Worm (Caenorhabditis elegans) whole organism, L2 larva: ENCODE data around the gene D2045.8.
A peak's percentile ranks its signal among the peaks of the same experiment; 100 is the strongest.

ENCODE experiments used
- C34F6.9 ChIP-seq: fragments of 150-350 bp; optimal IDR thresholded peaks from 2 replicates; lab custom pipeline; 2014; ENCODE audit warnings: missing biosample characterization, missing genetic modification characterization
- Y55F3AM.14 ChIP-seq: fragments of 200-800 bp; sonication (Bioruptor generic); optimal IDR thresholded peaks from 2 replicates; lab custom pipeline; 2018; ENCODE audit warnings: mild to moderate bottlenecking, missing genetic modification characterization, missing compliant biosample characterization
- ZK546.5 ChIP-seq: sonication (generic microtip); optimal IDR thresholded peaks from 2 replicates; lab custom pipeline; 2017; ENCODE audit warnings: missing biosample characterization, missing genetic modification characterization
- aly-2 ChIP-seq: fragments of 150-350 bp; optimal IDR thresholded peaks from 2 replicates; lab custom pipeline; 2014; ENCODE audit warnings: missing biosample characterization, missing genetic modification characterization
- ama-1 ChIP-seq: fragments of 150-350 bp; optimal IDR thresholded peaks from 2 replicates; lab custom pipeline; 2018; ENCODE audit warnings: inconsistent platforms
- blmp-1 ChIP-seq: sonication (generic microtip); optimal IDR thresholded peaks from 2 replicates; lab custom pipeline; 2017; ENCODE audit warnings: missing genetic modification characterization, mild to moderate bottlenecking, missing compliant biosample characterization, antibody characterized with exemption, moderate library complexity; ENCODE audit not compliant: insufficient read depth
- ceh-16 ChIP-seq: fragments of 150-350 bp; optimal IDR thresholded peaks from 2 replicates; lab custom pipeline; 2014; ENCODE audit warnings: missing biosample characterization, missing genetic modification characterization
- crh-2 ChIP-seq: sonication (generic microtip); optimal IDR thresholded peaks from 2 replicates; lab custom pipeline; 2017; ENCODE audit warnings: missing biosample characterization, missing genetic modification characterization
- dmd-4 ChIP-seq: sonication (generic microtip); optimal IDR thresholded peaks from 2 replicates; lab custom pipeline; 2017; ENCODE audit warnings: missing biosample characterization, missing genetic modification characterization
- egl-27 ChIP-seq: sonication (generic microtip); optimal IDR thresholded peaks from 3 replicates; lab custom pipeline; 2017; ENCODE audit warnings: missing biosample characterization, missing genetic modification reagents, missing genetic modification characterization
- elt-1 ChIP-seq: fragments of 150-350 bp; optimal IDR thresholded peaks from 2 replicates; lab custom pipeline; 2014; ENCODE audit warnings: missing biosample characterization, missing genetic modification characterization
- elt-3 ChIP-seq: sonication (generic microtip); optimal IDR thresholded peaks from 2 replicates; lab custom pipeline; 2017; ENCODE audit warnings: missing biosample characterization, missing genetic modification characterization
- fos-1 ChIP-seq: fragments of 150-350 bp; optimal IDR thresholded peaks from 2 replicates; lab custom pipeline; 2014; ENCODE audit warnings: missing biosample characterization, missing genetic modification characterization
- lin-11 ChIP-seq: fragments of 150-350 bp; sonication (generic microtip); optimal IDR thresholded peaks from 2 replicates; lab custom pipeline; 2014; ENCODE audit warnings: missing biosample characterization, missing genetic modification characterization, inconsistent platforms, mixed read lengths
- lin-13 ChIP-seq: fragments of 150-350 bp; optimal IDR thresholded peaks from 2 replicates; lab custom pipeline; 2014; ENCODE audit warnings: missing biosample characterization, missing genetic modification reagents, missing genetic modification characterization
- mdl-1 ChIP-seq, 2 experiments: fragments of 150-350 bp in 1 of 2; sonication (generic microtip) in 1 of 2; optimal IDR thresholded peaks; 2 replicates each; lab custom pipeline; 2017; ENCODE audit warnings: missing biosample characterization in 2 of 2, missing genetic modification characterization in 2 of 2
- nhr-10 ChIP-seq: sonication (generic microtip); optimal IDR thresholded peaks from 2 replicates; lab custom pipeline; 2017; ENCODE audit warnings: missing biosample characterization, missing genetic modification characterization
- nhr-11 ChIP-seq: fragments of 150-350 bp; optimal IDR thresholded peaks from 2 replicates; lab custom pipeline; 2014; ENCODE audit warnings: missing biosample characterization, missing genetic modification characterization
- nhr-12 ChIP-seq: fragments of 150-350 bp; optimal IDR thresholded peaks from 2 replicates; lab custom pipeline; 2014; ENCODE audit warnings: missing biosample characterization, missing genetic modification characterization
- nhr-129 ChIP-seq: fragments of 150-350 bp; optimal IDR thresholded peaks from 2 replicates; lab custom pipeline; 2014; ENCODE audit warnings: missing biosample characterization, missing genetic modification characterization
- nhr-21 ChIP-seq: fragments of 150-350 bp; optimal IDR thresholded peaks from 2 replicates; lab custom pipeline; 2014; ENCODE audit warnings: missing biosample characterization, missing genetic modification characterization
- nhr-23 ChIP-seq: fragments of 150-350 bp; optimal IDR thresholded peaks from 2 replicates; lab custom pipeline; 2014; ENCODE audit warnings: missing biosample characterization, missing genetic modification reagents, missing genetic modification characterization
- nhr-25 ChIP-seq: fragments of 150-350 bp; sonication (generic microtip); optimal IDR thresholded peaks from 3 replicates; lab custom pipeline; 2014; ENCODE audit warnings: missing biosample characterization, missing genetic modification characterization
- nhr-6 ChIP-seq: fragments of 150-350 bp; optimal IDR thresholded peaks from 2 replicates; lab custom pipeline; 2014; ENCODE audit warnings: missing biosample characterization, missing genetic modification characterization
- nhr-77 ChIP-seq: fragments of 150-350 bp; optimal IDR thresholded peaks from 2 replicates; lab custom pipeline; 2014; ENCODE audit warnings: missing biosample characterization, missing genetic modification characterization
- peb-1 ChIP-seq: fragments of 150-350 bp; optimal IDR thresholded peaks from 2 replicates; lab custom pipeline; 2014; ENCODE audit warnings: missing biosample characterization, missing genetic modification characterization
- skn-1 ChIP-seq: sonication (generic microtip); optimal IDR thresholded peaks from 2 replicates; lab custom pipeline; 2017; ENCODE audit warnings: missing biosample characterization, missing genetic modification characterization
- sma-3 ChIP-seq: sonication (generic microtip); optimal IDR thresholded peaks from 2 replicates; lab custom pipeline; 2016; ENCODE audit warnings: missing genetic modification reagents, missing genetic modification characterization, missing compliant biosample characterization
- sma-9 ChIP-seq, 2 experiments: fragments of 150-350 bp in 1 of 2; sonication (generic microtip) in 1 of 2; optimal IDR thresholded peaks; 2 replicates each; lab custom pipeline; 2014 to 2016; ENCODE audit warnings: missing genetic modification characterization in 2 of 2, mild to moderate bottlenecking in 1 of 2, missing biosample characterization in 1 of 2, missing compliant biosample characterization in 1 of 2, missing genetic modification reagents in 1 of 2, moderate library complexity in 1 of 2
- unc-55 ChIP-seq: fragments of 150-350 bp; sonication (generic microtip); optimal IDR thresholded peaks from 3 replicates; lab custom pipeline; 2014; ENCODE audit warnings: missing biosample characterization, missing genetic modification reagents, missing genetic modification characterization
- unc-62 ChIP-seq: fragments of 150-350 bp; optimal IDR thresholded peaks from 2 replicates; lab custom pipeline; 2014; ENCODE audit warnings: missing biosample characterization, missing genetic modification reagents, missing genetic modification characterization
- ztf-1 ChIP-seq: fragments of 200-800 bp; sonication (Bioruptor generic); conservative IDR thresholded peaks from 2 replicates; pipeline ENCODE4 v1.3.6; 2022; ENCODE audit warnings: missing genetic modification characterization, missing compliant biosample characterization
- ztf-4 ChIP-seq: fragments of 150-350 bp; optimal IDR thresholded peaks from 2 replicates; lab custom pipeline; 2014; ENCODE audit warnings: missing biosample characterization, missing genetic modification characterization

D2045.8 gene

ce11 chrIII:10470927-10471326 lies 11.2 kb upstream of the D2045.8 start, which contains the start of gene cul-1:
Gene cul-1, plus strand, starts transcription at chrIII:10471237.
- TF ChIP-seq nhr-129 (tag; lab: Kevin White, UChicago) = peak; percentile 47
- peak; percentile 53 for TF ChIP-seq C34F6.9 (tag; lab: Kevin White, UChicago)
- peak; percentile 40 for TF ChIP-seq unc-55
- TF ChIP-seq Y55F3AM.14 (GFP tag; lab: Kevin White, UChicago) = no peak
- peak; percentile 74 for TF ChIP-seq skn-1 (tag; lab: Kevin White, UChicago)

ce11 chrIII:10474945-10475344 lies 7.1 kb upstream of the D2045.8 start, which contains the start of gene D2045.9:
Gene D2045.9, plus strand, starts transcription at chrIII:10475245.
- no peak for TF ChIP-seq mdl-1 (tag; optimal IDR thresholded peaks at IDR 0.05; lab: Kevin White, UChicago)
- no peak for TF ChIP-seq nhr-23 (tag; lab: Kevin White, UChicago)
- TF ChIP-seq ama-1 (lab: Kevin White, UChicago) = no peak
- TF ChIP-seq ceh-16 (tag; lab: Kevin White, UChicago) = no peak
- no peak for TF ChIP-seq nhr-25 (tag; lab: Kevin White, UChicago)
- TF ChIP-seq lin-11 = no peak
- no peak for TF ChIP-seq unc-55
- no peak for TF ChIP-seq unc-62 (GFP tag; lab: Kevin White, UChicago)
- no peak for TF ChIP-seq ztf-1 (GFP tag; lab: Robert Waterston, UW)
- TF ChIP-seq, all 48 proteins: peak for 0

- TF ChIP-seq sma-3 = no peak
- no peak for TF ChIP-seq ztf-4 (tag; lab: Kevin White, UChicago)
- TF ChIP-seq crh-2 (tag; lab: Kevin White, UChicago) = no peak
Observed at ce11 chrIII:10479180-10479579, 2.9 kb upstream of the D2045.8 start, which contains the start of gene D2045.7. Gene D2045.7, plus strand, starts transcription at chrIII:10479480.

- TF ChIP-seq aly-2 (no peak), skn-1 (tag; lab: Kevin White, UChicago) (peak; percentile 63), ztf-1 (GFP tag; lab: Robert Waterston, UW) (no peak)
Observed at ce11 chrIII:10481497-10481896, 591 bp upstream of the D2045.8 start.

- TF ChIP-seq crh-2 (tag; lab: Kevin White, UChicago) = peak; percentile 57
- peak; percentile 35 for TF ChIP-seq nhr-21
- no peak for TF ChIP-seq nhr-12 (tag; lab: Kevin White, UChicago)
- TF ChIP-seq ZK546.5 (tag; lab: Kevin White, UChicago) = no peak
- no peak for TF ChIP-seq ztf-1 (GFP tag; lab: Robert Waterston, UW)
- TF ChIP-seq sma-3 = peak; percentile 56
Observed at ce11 chrIII:10486455-10486854, 4.4 kb downstream of the D2045.8 start.

ce11 chrIII:10488052-10488451 lies 6.0 kb downstream of the D2045.8 start, which contains the start of gene ptr-25:
Gene ptr-25, plus strand, starts transcription at chrIII:10488124.
- TF ChIP-seq nhr-129 (tag; lab: Kevin White, UChicago) = no peak
- TF ChIP-seq nhr-11 (tag; lab: Kevin White, UChicago) = no peak
- no peak for TF ChIP-seq nhr-21
- TF ChIP-seq egl-27 (tag; lab: Kevin White, UChicago) = no peak
- TF ChIP-seq peb-1 (tag; lab: Kevin White, UChicago) = no peak
- TF ChIP-seq sma-9 (GFP tag; optimal IDR thresholded peaks at IDR 0.05; lab: Kevin White, UChicago) = no peak
- TF ChIP-seq sma-9 (tag; optimal IDR thresholded peaks at IDR 0.05; lab: Kevin White, UChicago) = no peak
- TF ChIP-seq sma-3 = no peak
- no peak for TF ChIP-seq ama-1 (lab: Kevin White, UChicago)
- TF ChIP-seq lin-11 = no peak
- no peak for TF ChIP-seq ztf-4 (tag; lab: Kevin White, UChicago)
- no peak for TF ChIP-seq ztf-1 (GFP tag; lab: Robert Waterston, UW)
- TF ChIP-seq elt-3 (tag; lab: Kevin White, UChicago) = no peak
- TF ChIP-seq dmd-4 (tag; lab: Kevin White, UChicago) = no peak
- TF ChIP-seq unc-62 (GFP tag; lab: Kevin White, UChicago) = no peak
- TF ChIP-seq ceh-16 (tag; lab: Kevin White, UChicago) = no peak
- TF ChIP-seq blmp-1 (tag; lab: Kevin White, UChicago) = no peak
- TF ChIP-seq elt-1 (tag; lab: Kevin White, UChicago) = no peak

- TF ChIP-seq nhr-6 (tag; lab: Kevin White, UChicago) = no peak
- TF ChIP-seq lin-13 (GFP tag; lab: Kevin White, UChicago) = no peak
- TF ChIP-seq elt-3 (tag; lab: Kevin White, UChicago) = no peak
- TF ChIP-seq nhr-77 (tag; lab: Kevin White, UChicago) = no peak
- TF ChIP-seq nhr-10 (tag; lab: Kevin White, UChicago) = no peak
- TF ChIP-seq nhr-129 (tag; lab: Kevin White, UChicago) = no peak
- no peak for TF ChIP-seq nhr-21
- TF ChIP-seq blmp-1 (tag; lab: Kevin White, UChicago) = no peak
- TF ChIP-seq fos-1 = no peak
- TF ChIP-seq ZK546.5 (tag; lab: Kevin White, UChicago) = no peak
- TF ChIP-seq Y55F3AM.14 (GFP tag; lab: Kevin White, UChicago) = no peak
- no peak for TF ChIP-seq C34F6.9 (tag; lab: Kevin White, UChicago)
Observed at ce11 chrIII:10503753-10504152, 21.7 kb downstream of the D2045.8 start, which contains the start of gene rab-33. Gene rab-33, minus strand, starts transcription at chrIII:10503853.
